Worm (Caenorhabditis elegans) whole organism, late embryonic: ENCODE data around the gene eri-1.

Experiments used
- F13H6.1 ChIP-seq: sonication (generic microtip); optimal IDR thresholded peaks from 2 replicates; lab custom pipeline; 2016; ENCODE audit warnings: missing genetic modification characterization, missing compliant biosample characterization
- T23F11.4 ChIP-seq: fragments of 200-800 bp; sonication (Bioruptor generic); optimal IDR thresholded peaks from 2 replicates; lab custom pipeline; 2018; ENCODE audit warnings: mild to moderate bottlenecking, missing genetic modification characterization, missing compliant biosample characterization
- Y22D7AL.16 ChIP-seq: sonication (generic microtip); optimal IDR thresholded peaks from 2 replicates; lab custom pipeline; 2016; ENCODE audit warnings: missing genetic modification characterization, missing compliant biosample characterization
- ahr-1 ChIP-seq: sonication (generic microtip); optimal IDR thresholded peaks from 2 replicates; lab custom pipeline; 2016; ENCODE audit warnings: missing genetic modification characterization, missing compliant biosample characterization
- ama-1 ChIP-seq: fragments of 150-350 bp; optimal IDR thresholded peaks from 2 replicates; lab custom pipeline; 2014
- ceh-18 ChIP-seq: sonication (generic microtip); optimal IDR thresholded peaks from 2 replicates; lab custom pipeline; 2016; ENCODE audit warnings: missing genetic modification characterization, missing compliant biosample characterization
- ceh-22 ChIP-seq: sonication (generic microtip); optimal IDR thresholded peaks from 2 replicates; lab custom pipeline; 2017; ENCODE audit warnings: missing biosample characterization, missing genetic modification characterization
- ceh-24 ChIP-seq: sonication (generic microtip); optimal IDR thresholded peaks from 2 replicates; lab custom pipeline; 2016; ENCODE audit warnings: mild to moderate bottlenecking, missing genetic modification characterization, missing compliant biosample characterization
- ceh-31 ChIP-seq: sonication (generic microtip); optimal IDR thresholded peaks from 2 replicates; lab custom pipeline; 2016; ENCODE audit warnings: missing genetic modification characterization, missing compliant biosample characterization
- ceh-45 ChIP-seq: fragments of 200-800 bp; sonication (Bioruptor generic); IDR thresholded peaks from 2 replicates; pipeline ENCODE4 v1.3.6; 2022; ENCODE audit warnings: missing genetic modification reagents, missing genetic modification characterization, missing compliant biosample characterization
- ceh-48 ChIP-seq: sonication (generic microtip); optimal IDR thresholded peaks from 2 replicates; lab custom pipeline; 2016; ENCODE audit warnings: missing genetic modification characterization, inconsistent platforms, missing compliant biosample characterization
- elt-2 ChIP-seq: sonication (generic microtip); optimal IDR thresholded peaks from 2 replicates; lab custom pipeline; 2016; ENCODE audit warnings: missing genetic modification reagents, missing genetic modification characterization, missing compliant biosample characterization
- elt-4 ChIP-seq: sonication (generic microtip); optimal IDR thresholded peaks from 2 replicates; lab custom pipeline; 2016; ENCODE audit warnings: missing genetic modification characterization, missing compliant biosample characterization
- ets-4 ChIP-seq: sonication (generic microtip); optimal IDR thresholded peaks from 2 replicates; lab custom pipeline; 2016; ENCODE audit warnings: missing genetic modification characterization, missing compliant biosample characterization
- fkh-10 ChIP-seq: fragments of 150-350 bp; optimal IDR thresholded peaks from 2 replicates; lab custom pipeline; 2014; ENCODE audit warnings: missing biosample characterization, missing genetic modification reagents, missing genetic modification characterization
- fkh-6 ChIP-seq: sonication (generic microtip); optimal IDR thresholded peaks from 2 replicates; lab custom pipeline; 2016; ENCODE audit warnings: missing genetic modification characterization, missing compliant biosample characterization
- gmeb-2 ChIP-seq: sonication (generic microtip); optimal IDR thresholded peaks from 2 replicates; lab custom pipeline; 2016; ENCODE audit warnings: missing genetic modification characterization, inconsistent platforms, missing compliant biosample characterization
- hlh-30 ChIP-seq: sonication (generic microtip); optimal IDR thresholded peaks from 2 replicates; lab custom pipeline; 2017; ENCODE audit warnings: antibody characterized with exemption, missing genetic modification characterization, missing compliant biosample characterization; ENCODE audit not compliant: insufficient read depth
- lin-11 ChIP-seq: fragments of 200-800 bp; sonication (Bioruptor generic); optimal IDR thresholded peaks from 2 replicates; lab custom pipeline; 2018; ENCODE audit warnings: mild to moderate bottlenecking, missing genetic modification characterization, missing compliant biosample characterization
- nhr-232 ChIP-seq: sonication (generic microtip); optimal IDR thresholded peaks from 2 replicates; lab custom pipeline; 2016; ENCODE audit warnings: missing genetic modification characterization, missing compliant biosample characterization
- npax-4 ChIP-seq: sonication (generic microtip); optimal IDR thresholded peaks from 2 replicates; lab custom pipeline; 2016; ENCODE audit warnings: missing genetic modification characterization, missing compliant biosample characterization
- pag-3 ChIP-seq: sonication (generic microtip); optimal IDR thresholded peaks from 2 replicates; lab custom pipeline; 2016; ENCODE audit warnings: missing compliant biosample characterization, missing genetic modification characterization, borderline replicate concordance
- pax-1 ChIP-seq: fragments of 150-350 bp; optimal IDR thresholded peaks from 2 replicates; lab custom pipeline; 2014; ENCODE audit warnings: missing biosample characterization, missing genetic modification characterization
- pha-2 ChIP-seq: sonication (generic microtip); optimal IDR thresholded peaks from 2 replicates; lab custom pipeline; 2017; ENCODE audit warnings: mild to moderate bottlenecking, missing genetic modification characterization, missing compliant biosample characterization
- pha-4 ChIP-seq: fragments of 150-350 bp; optimal IDR thresholded peaks from 2 replicates; lab custom pipeline; 2018; ENCODE audit warnings: missing biosample characterization, missing genetic modification reagents, missing genetic modification characterization
- pqm-1 ChIP-seq: sonication (generic microtip); optimal IDR thresholded peaks from 2 replicates; lab custom pipeline; 2016; ENCODE audit warnings: missing genetic modification characterization, missing compliant biosample characterization
- ref-2 ChIP-seq: sonication (generic microtip); optimal IDR thresholded peaks from 2 replicates; lab custom pipeline; 2016; ENCODE audit warnings: missing genetic modification characterization, missing compliant biosample characterization
- rnt-1 ChIP-seq: sonication (generic microtip); optimal IDR thresholded peaks from 2 replicates; lab custom pipeline; 2016; ENCODE audit warnings: missing genetic modification characterization, missing compliant biosample characterization
- sox-2 ChIP-seq: fragments of 200-800 bp; sonication (Bioruptor generic); IDR thresholded peaks from 2 replicates; pipeline ENCODE4 v1.3.6; 2022; ENCODE audit warnings: missing genetic modification reagents, missing genetic modification characterization, missing compliant biosample characterization
- syd-9 ChIP-seq: sonication (generic microtip); optimal IDR thresholded peaks from 2 replicates; lab custom pipeline; 2016; ENCODE audit warnings: mild to moderate bottlenecking, missing genetic modification characterization, moderate library complexity, missing compliant biosample characterization
- tbx-2 ChIP-seq: sonication (generic microtip); optimal IDR thresholded peaks from 2 replicates; lab custom pipeline; 2016; ENCODE audit warnings: missing genetic modification characterization, missing compliant biosample characterization
- ttx-3 ChIP-seq: sonication (generic microtip); optimal IDR thresholded peaks from 2 replicates; lab custom pipeline; 2016; ENCODE audit warnings: missing genetic modification reagents, missing genetic modification characterization, missing compliant biosample characterization
- unc-3 ChIP-seq, 2 experiments: fragments of 200-800 bp in 1 of 2; sonication (Bioruptor generic) in 1 of 2; sonication (generic microtip) in 1 of 2; conservative IDR thresholded peaks in 1 of 2; optimal IDR thresholded peaks in 1 of 2; 2 replicates each; pipeline versions ENCODE4 v1.3.6 to Lab custom; 2016 to 2022; ENCODE audit warnings: missing compliant biosample characterization in 2 of 2, missing genetic modification characterization in 2 of 2, missing genetic modification reagents in 1 of 2
- unc-42 ChIP-seq: sonication (generic microtip); optimal IDR thresholded peaks from 2 replicates; lab custom pipeline; 2016; ENCODE audit warnings: missing genotype, missing genetic modification characterization, missing compliant biosample characterization
- unc-55 ChIP-seq: sonication (generic microtip); optimal IDR thresholded peaks from 2 replicates; lab custom pipeline; 2017; ENCODE audit warnings: missing biosample characterization, missing genetic modification reagents, missing genetic modification characterization

eri-1 gene

ce11 chrIV:385150-385937 is 34.4 kb downstream of the eri-1 start, which contains the start of gene rps-24 (continued):
- TF ChIP-seq unc-3 (GFP tag; conservative IDR thresholded peaks at IDR 0.05; lab: Robert Waterston, UW) (peak; percentile 69), unc-3 (tag; optimal IDR thresholded peaks at IDR 0.05; lab: Kevin White, UChicago) (peak; percentile 81), ets-4 (tag; lab: Kevin White, UChicago) (peak; percentile 96), gmeb-2 (peak; percentile 36), hlh-30 (tag; lab: Kevin White, UChicago) (peak; percentile 26), elt-2 (tag; lab: Kevin White, UChicago) (peak; percentile 78)
- TF ChIP-seq, all 69 proteins: peak for 55; not testable (repeated sequence) for 14

- no peak for TF ChIP-seq unc-3 (GFP tag; conservative IDR thresholded peaks at IDR 0.05; lab: Robert Waterston, UW)
- no peak for TF ChIP-seq unc-3 (tag; optimal IDR thresholded peaks at IDR 0.05; lab: Kevin White, UChicago)
- TF ChIP-seq elt-2 (tag; lab: Kevin White, UChicago), result peak; percentile 49
- TF ChIP-seq, all 69 proteins: peak for 1
Observed at ce11 chrIV:383135-383731, 36.5 kb downstream of the eri-1 start, which contains the start of gene spl-1. Gene spl-1, minus strand, starts transcription at chrIV:383185.

- TF ChIP-seq Y22D7AL.16 (no peak), ceh-18 (tag; lab: Kevin White, UChicago) (no peak), ceh-45 (GFP tag; lab: Robert Waterston, UW) (no peak), unc-42 (no peak), nhr-232 (no peak), pha-4 (tag; lab: Kevin White, UChicago) (no peak), ama-1 (lab: Kevin White, UChicago) (no peak), ref-2 (tag; lab: Kevin White, UChicago) (no peak), ceh-22 (tag; lab: Kevin White, UChicago) (no peak), unc-55 (no peak), npax-4 (tag; lab: Kevin White, UChicago) (no peak), ttx-3 (no peak), ceh-31 (tag; lab: Kevin White, UChicago) (no peak)
Observed at ce11 chrIV:379605-380004, 40.2 kb downstream of the eri-1 start.

DNA sequence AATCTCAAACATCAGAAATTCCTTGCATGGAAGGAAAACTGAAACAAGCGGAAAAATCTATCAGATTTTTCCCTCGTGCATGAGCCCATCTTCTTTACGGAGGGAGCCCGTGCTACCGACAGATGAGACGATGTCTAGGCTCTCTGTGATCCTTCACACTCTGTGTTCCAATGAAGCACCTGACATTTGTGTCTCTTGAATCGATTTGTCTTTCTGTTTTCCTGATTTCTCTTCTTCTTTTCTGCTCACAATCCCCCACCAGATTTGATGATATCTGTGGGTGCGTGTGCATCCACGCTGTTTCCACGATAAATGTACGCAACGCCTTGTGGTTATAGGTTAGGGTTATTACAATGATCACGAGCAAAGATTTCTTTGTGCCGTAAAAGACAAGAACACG is 40.9 kb downstream of the eri-1 start:
- TF ChIP-seq fkh-6 (no peak), unc-55 (peak; percentile 68)
- TF ChIP-seq, all 69 proteins: peak for 1

DNA sequence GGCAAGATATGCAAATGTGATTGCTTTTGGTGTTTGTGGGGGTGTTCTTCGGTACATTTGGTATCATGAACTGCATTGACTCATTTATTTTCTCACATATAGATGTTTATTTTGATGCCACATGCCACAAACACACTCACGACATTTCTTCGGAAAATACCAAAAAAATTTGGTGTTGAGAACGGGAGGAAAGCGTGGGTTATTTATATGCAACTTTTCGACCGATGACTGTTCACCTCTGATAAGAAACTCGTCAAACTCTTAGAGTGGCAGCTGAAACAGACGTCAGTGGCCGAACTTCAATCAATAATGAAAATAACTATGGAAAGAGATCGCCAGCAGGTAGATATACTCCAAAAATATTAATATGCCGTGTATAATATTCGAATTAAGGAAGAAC is 41.4 kb downstream of the eri-1 start:
- TF ChIP-seq tbx-2 (no peak), pax-1 (tag; lab: Kevin White, UChicago) (no peak), lin-11 (no peak), fkh-10 (GFP tag; lab: Kevin White, UChicago) (no peak), rnt-1 (tag; lab: Kevin White, UChicago) (no peak), syd-9 (tag; lab: Kevin White, UChicago) (no peak), T23F11.4 (GFP tag; lab: Kevin White, UChicago) (no peak)

ce11 chrIV:377791-378190 is 42.0 kb downstream of the eri-1 start:
- TF ChIP-seq ceh-22 (tag; lab: Kevin White, UChicago) (no peak), tbx-2 (no peak), lin-11 (no peak), ceh-24 (tag; lab: Kevin White, UChicago) (no peak), sox-2 (GFP tag; lab: Robert Waterston, UW) (no peak), unc-55 (no peak), ahr-1 (tag; lab: Kevin White, UChicago) (no peak), ceh-48 (tag; lab: Kevin White, UChicago) (no peak), ceh-45 (GFP tag; lab: Robert Waterston, UW) (no peak), ref-2 (tag; lab: Kevin White, UChicago) (no peak), pha-2 (tag; lab: Kevin White, UChicago) (no peak), pag-3 (no peak), syd-9 (tag; lab: Kevin White, UChicago) (no peak), pqm-1 (no peak), pha-4 (tag; lab: Kevin White, UChicago) (no peak), fkh-10 (GFP tag; lab: Kevin White, UChicago) (no peak), elt-4 (tag; lab: Kevin White, UChicago) (no peak), F13H6.1 (tag; lab: Kevin White, UChicago) (no peak)
